Fruit fly (Drosophila melanogaster): ENCODE results near the gene atms.

atms gene

DNA sequence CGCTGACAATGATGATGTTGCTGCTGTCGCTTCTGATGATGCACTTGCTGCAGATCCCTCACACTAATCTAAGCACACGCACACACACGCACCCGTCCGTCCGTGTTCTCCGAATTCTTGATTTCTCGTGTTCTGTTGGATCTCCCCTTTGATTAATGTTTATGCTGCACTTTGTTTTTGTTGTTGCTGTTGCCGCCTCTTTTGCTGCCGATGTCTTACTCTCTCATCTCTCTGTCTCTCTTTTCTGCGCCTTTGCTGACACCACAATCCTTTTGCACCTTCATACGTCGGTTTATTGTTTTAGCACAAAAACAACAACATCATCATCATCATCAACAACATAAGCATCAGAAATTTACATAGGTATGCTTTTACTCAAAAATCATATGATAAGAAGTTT lies 48.2 kb downstream of the atms start:
- TF ChIP-seq CG4360 (GFP tag; IDR thresholded peaks at IDR 0.05) (peak; percentile 52; the same call in 1 of the 2 replicates), eyg (GFP tag; optimal IDR thresholded peaks at IDR 0.05) (no peak)

DNA sequence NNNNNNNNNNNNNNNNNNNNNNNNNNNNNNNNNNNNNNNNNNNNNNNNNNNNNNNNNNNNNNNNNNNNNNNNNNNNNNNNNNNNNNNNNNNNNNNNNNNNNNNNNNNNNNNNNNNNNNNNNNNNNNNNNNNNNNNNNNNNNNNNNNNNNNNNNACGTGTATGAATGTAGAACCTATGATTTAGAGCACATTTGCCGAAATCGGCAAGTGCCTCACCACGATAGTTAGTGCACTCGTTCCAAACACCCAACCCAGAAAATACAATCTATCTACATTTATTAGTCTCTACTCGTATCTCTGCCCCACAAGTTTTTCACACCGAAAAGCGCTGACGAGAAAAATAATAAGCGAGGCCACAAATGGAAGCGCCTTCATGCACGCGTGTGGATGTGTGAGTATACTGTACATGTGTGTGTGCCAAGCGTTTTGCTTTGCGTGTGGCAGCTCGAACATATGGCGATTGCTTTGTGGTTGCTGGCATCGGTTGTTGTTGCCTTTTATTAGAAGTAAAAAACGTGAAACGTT lies 54.4 kb downstream of the atms start:
- TF ChIP-seq lilli (GFP tag; optimal IDR thresholded peaks at IDR 0.05) (peak; percentile 3), CG32772 (GFP tag; IDR thresholded peaks at IDR 0.05) (0 out of 2 replicates have a peak, but pooled peaks have one; percentile 4), sug (tag; optimal IDR thresholded peaks at IDR 0.05) (peak; percentile 93), CG8290 (GFP tag; optimal IDR thresholded peaks at IDR 0.05) (no peak), CG8290 (tag; optimal IDR thresholded peaks at IDR 0.05) (peak in 1 of 2 experiments; percentile 50), GATAe (GFP tag; conservative IDR thresholded peaks at IDR 0.05) (peak; percentile 47), knrl (GFP tag; IDR thresholded peaks at IDR 0.05; ENCODE audit: partially characterized antibody) (peak; percentile 31; the same call in 1 of the 3 replicates), CG7839 (tag; optimal IDR thresholded peaks at IDR 0.05) (peak; percentile 18), ac (GFP tag; optimal IDR thresholded peaks at IDR 0.05) (no peak), Six4 (GFP tag; optimal IDR thresholded peaks at IDR 0.05) (no peak), disco-r (GFP tag; optimal IDR thresholded peaks at IDR 0.05) (no peak), CG30020 (tag; optimal IDR thresholded peaks at IDR 0.05) (no peak), dpn (GFP tag; optimal IDR thresholded peaks at IDR 0.05) (peak in 1 of 2 experiments; percentile 4), Ptx1 (GFP tag; IDR thresholded peaks at IDR 0.05) (0 out of 2 replicates have a peak, but pooled peaks have one; percentile 39), z (GFP tag; IDR thresholded peaks at IDR 0.05) (peak; percentile 77; the same call in 2 of the 3 replicates), Atf6 (GFP tag; IDR thresholded peaks at IDR 0.05) (no peak), danr (GFP tag; IDR thresholded peaks at IDR 0.05) (no peak), Lpt (GFP tag; optimal IDR thresholded peaks at IDR 0.05) (peak; percentile 36), dmrt99B (tag; optimal IDR thresholded peaks at IDR 0.05) (peak; percentile 29), Mes4 (GFP tag; optimal IDR thresholded peaks at IDR 0.05) (no peak), kni (GFP tag; optimal IDR thresholded peaks at IDR 0.05) (no peak), lab (GFP tag; optimal IDR thresholded peaks at IDR 0.05) (peak; percentile 26), CrebB (tag; optimal IDR thresholded peaks at IDR 0.05) (no peak), slbo (GFP tag; IDR thresholded peaks at IDR 0.05) (peak; percentile 14), CG17568 (GFP tag; optimal IDR thresholded peaks at IDR 0.05) (no peak), chinmo (GFP tag; IDR thresholded peaks at IDR 0.05; ENCODE audit: partially characterized antibody) (peak; percentile 92; the same call in 3 of the 4 replicates), Ets65A (GFP tag) (peak; percentile 19), klu (GFP tag; IDR thresholded peaks at IDR 0.05) (no peak), seq (GFP tag; IDR thresholded peaks at IDR 0.05) (peak; percentile 29; the same call in 1 of the 2 replicates), CG10147 (GFP tag; optimal IDR thresholded peaks at IDR 0.05) (peak; percentile 30), scrt (GFP tag; optimal IDR thresholded peaks at IDR 0.05) (no peak), CG10321 (GFP tag; IDR thresholded peaks at IDR 0.05) (no peak), CG12104 (GFP tag; optimal IDR thresholded peaks at IDR 0.05) (no peak), lov (optimal IDR thresholded peaks at IDR 0.05) (no peak), lov (GFP tag; IDR thresholded peaks at IDR 0.05) (no peak), CG34224 (GFP tag; IDR thresholded peaks at IDR 0.05; ENCODE audit: partially characterized antibody) (peak; percentile 29; the same call in 1 of the 3 replicates), Poxn (GFP tag; IDR thresholded peaks at IDR 0.05) (no peak), ftz-f1 (GFP tag; optimal IDR thresholded peaks at IDR 0.05) (peak; percentile 68), CG2712 (tag; optimal IDR thresholded peaks at IDR 0.05) (peak; percentile 43), Hsf (GFP tag; optimal IDR thresholded peaks at IDR 0.05) (peak; percentile 4), grau (tag; optimal IDR thresholded peaks at IDR 0.05) (peak; percentile 42), NC2β (GFP tag; optimal IDR thresholded peaks at IDR 0.05) (no peak), CG12155 (GFP tag; optimal IDR thresholded peaks at IDR 0.05) (no peak), sr (GFP tag; IDR thresholded peaks at IDR 0.05) (no peak), Hmx (GFP tag; optimal IDR thresholded peaks at IDR 0.05) (no peak), CG12219 (GFP tag; optimal IDR thresholded peaks at IDR 0.05) (peak; percentile 28), CG8944 (GFP tag; optimal IDR thresholded peaks at IDR 0.05) (no peak), CG3407 (GFP tag; optimal IDR thresholded peaks at IDR 0.05) (no peak)
